Fruit fly (Drosophila melanogaster): ENCODE measurements around the gene mRpL36.

The mRpL36 gene

DNA sequence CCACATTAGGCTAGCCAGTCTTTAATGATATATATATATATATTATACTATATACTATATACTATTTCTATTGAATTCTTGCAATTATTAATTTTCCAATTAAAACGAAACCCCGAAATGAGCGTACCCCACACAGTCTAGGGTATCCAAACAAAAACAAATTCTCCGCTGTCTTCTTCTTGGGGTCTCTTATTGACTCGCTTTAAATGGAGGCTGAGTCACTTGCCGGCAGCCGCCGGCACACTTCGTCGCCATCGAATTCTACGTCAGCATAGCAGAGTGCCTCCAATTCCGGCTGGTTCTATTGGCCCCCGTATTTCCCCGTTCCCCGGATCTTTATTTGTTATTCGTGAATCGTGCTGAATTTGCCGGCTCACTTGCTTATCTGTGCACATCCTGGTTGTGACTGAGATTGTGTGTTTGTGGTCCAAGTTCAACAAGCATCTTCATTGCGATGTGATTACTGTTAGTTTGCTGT, 30.2 kb downstream of the mRpL36 start (continued):
- TF ChIP-seq Sox100B (GFP tag; optimal IDR thresholded peaks at IDR 0.05) (no peak), Max (GFP tag; optimal IDR thresholded peaks at IDR 0.05) (no peak), fd102C (GFP tag; optimal IDR thresholded peaks at IDR 0.05) (no peak), bbx (GFP tag; IDR thresholded peaks at IDR 0.05; ENCODE audit: partially characterized antibody) (no peak), CG3065 (GFP tag; optimal IDR thresholded peaks at IDR 0.05) (no peak), CG2889 (GFP tag; IDR thresholded peaks at IDR 0.05) (no peak), al (GFP tag; IDR thresholded peaks at IDR 0.05) (no peak), Meics (GFP tag; optimal IDR thresholded peaks at IDR 0.05) (peak; percentile 56), phol (tag; optimal IDR thresholded peaks at IDR 0.05) (peak; percentile 18), row (GFP tag; IDR thresholded peaks at IDR 0.05) (peak; percentile 46; the same call in 2 of the 3 replicates), pita (GFP tag; optimal IDR thresholded peaks at IDR 0.05) (no peak), Dad (GFP tag; optimal IDR thresholded peaks at IDR 0.05) (no peak), CG1603 (tag; optimal IDR thresholded peaks at IDR 0.05) (no peak), CG4282 (GFP tag; optimal IDR thresholded peaks at IDR 0.05) (no peak), nerfin-1 (tag; optimal IDR thresholded peaks at IDR 0.05) (no peak), Pdp1 (GFP tag; optimal IDR thresholded peaks at IDR 0.05) (no peak), Doc2 (GFP tag; IDR thresholded peaks at IDR 0.05) (no peak), schlank (tag; optimal IDR thresholded peaks at IDR 0.05) (no peak), CG16863 (GFP tag; optimal IDR thresholded peaks at IDR 0.05) (no peak), croc (GFP tag; conservative IDR thresholded peaks at IDR 0.05) (no peak), az2 (GFP tag; optimal IDR thresholded peaks at IDR 0.05) (no peak), HLH4C (GFP tag; IDR thresholded peaks at IDR 0.05; ENCODE audit: partially characterized antibody) (no peak), Gug (GFP tag; IDR thresholded peaks at IDR 0.05) (no peak), eyg (GFP tag; optimal IDR thresholded peaks at IDR 0.05) (no peak), CG8765 (GFP tag; IDR thresholded peaks at IDR 0.05) (no peak), CG2678 (tag; optimal IDR thresholded peaks at IDR 0.05) (peak; percentile 59), CG6272 (GFP tag; IDR thresholded peaks at IDR 0.05) (no peak), ATbp (GFP tag; optimal IDR thresholded peaks at IDR 0.05) (no peak), CG9215 (GFP tag; IDR thresholded peaks at IDR 0.05) (no peak), ttk (GFP tag; IDR thresholded peaks at IDR 0.05) (no peak), CG9727 (GFP tag; optimal IDR thresholded peaks at IDR 0.05) (peak; percentile 25), CG1792 (GFP tag; optimal IDR thresholded peaks at IDR 0.05) (no peak), B-H2 (GFP tag; optimal IDR thresholded peaks at IDR 0.05) (no peak), D19B (GFP tag; optimal IDR thresholded peaks at IDR 0.05) (peak; percentile 78), hkb (optimal IDR thresholded peaks at IDR 0.05) (no peak), hkb (GFP tag; IDR thresholded peaks at IDR 0.05) (no peak), Sry-δ (GFP tag; optimal IDR thresholded peaks at IDR 0.05) (no peak), br (optimal IDR thresholded peaks at IDR 0.05) (no peak), Taf1 (GFP tag; IDR thresholded peaks at IDR 0.05) (no peak), sima (GFP tag; optimal IDR thresholded peaks at IDR 0.05) (no peak), chn (GFP tag; optimal IDR thresholded peaks at IDR 0.05) (no peak), Atf6 (GFP tag; IDR thresholded peaks at IDR 0.05) (0 out of 2 replicates have a peak, but pooled peaks have one; percentile 23), sqz (GFP tag; optimal IDR thresholded peaks at IDR 0.05) (no peak), tll (GFP tag; optimal IDR thresholded peaks at IDR 0.05) (no peak), Mes4 (GFP tag; optimal IDR thresholded peaks at IDR 0.05) (no peak), Hmx (GFP tag; optimal IDR thresholded peaks at IDR 0.05) (no peak), CG11696 (GFP tag; IDR thresholded peaks at IDR 0.05) (no peak), CG10565 (GFP tag; optimal IDR thresholded peaks at IDR 0.05) (no peak), CG33213 (GFP tag; optimal IDR thresholded peaks at IDR 0.05) (no peak), CG12219 (GFP tag; optimal IDR thresholded peaks at IDR 0.05) (no peak), ara (GFP tag; IDR thresholded peaks at IDR 0.05) (no peak), Oaz (GFP tag; IDR thresholded peaks at IDR 0.05) (no peak), trh (GFP tag; optimal IDR thresholded peaks at IDR 0.05) (no peak)

All from whole organism, embryonic.